Fruit fly (Drosophila melanogaster) whole organism, embryonic: ENCODE results near the gene yellow-e3.

ENCODE experiments used
- Aef1 ChIP-seq: fragments of 200-800 bp; sonication (Bioruptor generic); IDR thresholded peaks from 3 replicates; pipeline ENCODE4 v1.3.6; 2022; ENCODE audit warnings: missing biosample characterization, missing genetic modification characterization
- CG10543 ChIP-seq: fragments of 200-800 bp; sonication (Bioruptor generic); optimal IDR thresholded peaks from 3 replicates; lab custom pipeline; 2017; ENCODE audit warnings: missing biosample characterization, mild to moderate bottlenecking, missing genetic modification characterization, moderate library complexity
- CG12071 ChIP-seq: fragments of 200-800 bp; sonication (Bioruptor generic); optimal IDR thresholded peaks from 3 replicates; lab custom pipeline; 2018; ENCODE audit warnings: missing biosample characterization, mild to moderate bottlenecking, missing genetic modification characterization
- CG1233 ChIP-seq: fragments of 200-800 bp; sonication (Bioruptor generic); optimal IDR thresholded peaks from 4 replicates; lab custom pipeline; 2018; ENCODE audit warnings: missing biosample characterization, mild to moderate bottlenecking, missing genetic modification characterization
- CG13894 ChIP-seq: fragments of 200-800 bp; sonication (Bioruptor generic); optimal IDR thresholded peaks from 3 replicates; lab custom pipeline; 2018; ENCODE audit warnings: missing biosample characterization, mild to moderate bottlenecking, missing genetic modification characterization, moderate library complexity
- CG15073 ChIP-seq: fragments of 200-800 bp; sonication (Bioruptor generic); optimal IDR thresholded peaks from 2 replicates; lab custom pipeline; 2016; ENCODE audit warnings: missing biosample characterization, missing genetic modification characterization
- CG1603 ChIP-seq: fragments of 200-800 bp; sonication (Bioruptor generic); optimal IDR thresholded peaks from 2 replicates; lab custom pipeline; 2019; ENCODE audit warnings: missing biosample characterization, mild to moderate bottlenecking, missing genetic modification characterization, moderate library complexity
- CG16813 ChIP-seq: fragments of 200-800 bp; sonication (Bioruptor generic); IDR thresholded peaks from 3 replicates; pipeline ENCODE4 v1.3.6; 2022; ENCODE audit warnings: missing biosample characterization, missing genetic modification characterization; ENCODE audit not compliant: partially characterized antibody
- CG18476 ChIP-seq: fragments of 200-800 bp; sonication (Bioruptor generic); optimal IDR thresholded peaks from 2 replicates; lab custom pipeline; 2016; ENCODE audit warnings: missing biosample characterization, mild to moderate bottlenecking, missing genetic modification characterization
- CG2199 ChIP-seq: fragments of 200-800 bp; sonication (Bioruptor generic); IDR thresholded peaks from 3 replicates; pipeline ENCODE4 v1.3.6; 2022; ENCODE audit warnings: missing biosample characterization, missing genetic modification characterization
- CG2875 ChIP-seq: fragments of 200-800 bp; sonication (Bioruptor generic); optimal IDR thresholded peaks from 2 replicates; lab custom pipeline; 2017; ENCODE audit warnings: missing biosample characterization, mild to moderate bottlenecking, missing genetic modification characterization, missing genetic modification reagents
- CG2889 ChIP-seq: fragments of 200-800 bp; sonication (Bioruptor generic); IDR thresholded peaks from 3 replicates; pipeline ENCODE4 v1.3.6; 2022; ENCODE audit warnings: missing biosample characterization, missing genetic modification characterization
- CG3163 ChIP-seq: fragments of 200-800 bp; sonication (Bioruptor generic); optimal IDR thresholded peaks from 3 replicates; lab custom pipeline; 2016; ENCODE audit warnings: missing biosample characterization, missing genetic modification characterization
- CG32532 ChIP-seq: fragments of 200-800 bp; sonication (Bioruptor generic); IDR thresholded peaks from 2 replicates; pipeline ENCODE4 v1.3.6; 2022; ENCODE audit warnings: missing biosample characterization, missing genetic modification characterization
- CG3407 ChIP-seq: fragments of 200-800 bp; sonication (Bioruptor generic); optimal IDR thresholded peaks from 2 replicates; lab custom pipeline; 2018; ENCODE audit warnings: missing biosample characterization, mild to moderate bottlenecking, missing genetic modification characterization
- CG34422 ChIP-seq: fragments of 200-800 bp; sonication (Bioruptor generic); IDR thresholded peaks from 3 replicates; pipeline ENCODE4 v1.3.6; 2022; ENCODE audit warnings: missing biosample characterization, missing genetic modification characterization
- CG4282 ChIP-seq: fragments of 200-800 bp; sonication (Bioruptor generic); optimal IDR thresholded peaks from 2 replicates; lab custom pipeline; 2016; ENCODE audit warnings: missing biosample characterization, missing genetic modification characterization
- CG4707 ChIP-seq: fragments of 200-800 bp; sonication (Bioruptor generic); optimal IDR thresholded peaks from 2 replicates; lab custom pipeline; 2018; ENCODE audit warnings: missing biosample characterization, mild to moderate bottlenecking, missing genetic modification characterization, moderate library complexity
- CG6854 ChIP-seq: fragments of 200-800 bp; sonication (Bioruptor generic); optimal IDR thresholded peaks from 3 replicates; lab custom pipeline; 2017; ENCODE audit warnings: missing biosample characterization, mild to moderate bottlenecking, missing genetic modification characterization
- Chrac-16 ChIP-seq: fragments of 200-800 bp; sonication (Bioruptor generic); optimal IDR thresholded peaks from 3 replicates; lab custom pipeline; 2016; ENCODE audit warnings: missing biosample characterization, missing genetic modification characterization
- Elba2 ChIP-seq: fragments of 200-800 bp; sonication (Bioruptor generic); optimal IDR thresholded peaks from 3 replicates; lab custom pipeline; 2016; ENCODE audit warnings: missing biosample characterization, missing genetic modification characterization
- Fer2 ChIP-seq: fragments of 200-800 bp; sonication (Bioruptor generic); optimal IDR thresholded peaks from 2 replicates; lab custom pipeline; 2018; ENCODE audit warnings: missing biosample characterization, mild to moderate bottlenecking, missing genetic modification characterization, moderate library complexity
- Hey ChIP-seq: fragments of 200-800 bp; sonication (Bioruptor generic); optimal IDR thresholded peaks from 3 replicates; lab custom pipeline; 2018; ENCODE audit warnings: missing biosample characterization, mild to moderate bottlenecking, missing genetic modification characterization
- Hr51 ChIP-seq, 2 experiments: fragments of 200-800 bp; sonication (Bioruptor generic); optimal IDR thresholded peaks; 2 replicates in 1 of 2; 3 replicates in 1 of 2; lab custom pipeline; 2016 to 2018; ENCODE audit warnings: missing biosample characterization in 2 of 2, missing genetic modification characterization in 2 of 2, mild to moderate bottlenecking in 1 of 2, moderate library complexity in 1 of 2
- Nf-YA ChIP-seq: fragments of 200-800 bp; sonication (Bioruptor generic); IDR thresholded peaks from 2 replicates; pipeline ENCODE4 v1.3.6; 2022; ENCODE audit warnings: missing biosample characterization, missing genetic modification characterization
- NfI ChIP-seq: fragments of 200-800 bp; sonication (Bioruptor generic); optimal IDR thresholded peaks from 3 replicates; lab custom pipeline; 2018; ENCODE audit warnings: missing biosample characterization, mild to moderate bottlenecking, missing genetic modification characterization, moderate library complexity
- ac ChIP-seq: fragments of 200-800 bp; sonication (Bioruptor generic); optimal IDR thresholded peaks from 3 replicates; lab custom pipeline; 2017; ENCODE audit warnings: missing biosample characterization, mild to moderate bottlenecking, missing genetic modification characterization
- btn ChIP-seq: fragments of 200-800 bp; sonication (Bioruptor generic); optimal IDR thresholded peaks from 2 replicates; lab custom pipeline; 2016; ENCODE audit warnings: missing biosample characterization, missing genetic modification characterization
- cg ChIP-seq: fragments of 200-800 bp; sonication (Bioruptor generic); optimal IDR thresholded peaks from 3 replicates; lab custom pipeline; 2019; ENCODE audit warnings: missing biosample characterization, mild to moderate bottlenecking, missing genetic modification characterization, moderate library complexity
- chinmo ChIP-seq: fragments of 200-800 bp; sonication (Bioruptor generic); IDR thresholded peaks from 4 replicates; pipeline ENCODE4 v1.3.6; 2022; ENCODE audit warnings: missing biosample characterization, missing genetic modification characterization; ENCODE audit not compliant: partially characterized antibody
- dimm ChIP-seq: fragments of 200-800 bp; sonication (Bioruptor generic); IDR thresholded peaks from 2 replicates; pipeline ENCODE4 v1.3.6; 2022; ENCODE audit warnings: missing biosample characterization, missing genetic modification characterization
- dmrt99B ChIP-seq: fragments of 200-800 bp; sonication (Bioruptor generic); optimal IDR thresholded peaks from 2 replicates; lab custom pipeline; 2018; ENCODE audit warnings: missing biosample characterization, mild to moderate bottlenecking, missing genetic modification characterization, moderate library complexity
- emc ChIP-seq: fragments of 200-800 bp; sonication (Bioruptor generic); optimal IDR thresholded peaks from 2 replicates; lab custom pipeline; 2016; ENCODE audit warnings: missing biosample characterization, missing genetic modification characterization
- fd102C ChIP-seq: fragments of 200-800 bp; sonication (Bioruptor generic); optimal IDR thresholded peaks from 2 replicates; lab custom pipeline; 2018; ENCODE audit warnings: missing biosample characterization, mild to moderate bottlenecking, missing genetic modification characterization, moderate library complexity
- gro ChIP-seq: fragments of 200-800 bp; sonication (Bioruptor generic); optimal IDR thresholded peaks from 2 replicates; lab custom pipeline; 2016; ENCODE audit warnings: missing biosample characterization, missing genetic modification characterization
- hth ChIP-seq: fragments of >200 bp; optimal IDR thresholded peaks from 2 replicates; lab custom pipeline; 2017; ENCODE audit warnings: inconsistent platforms
- inv ChIP-seq: fragments of 200-800 bp; sonication (Bioruptor generic); IDR thresholded peaks from 2 replicates; pipeline ENCODE4 v1.3.6; 2022; ENCODE audit warnings: missing biosample characterization, missing genetic modification characterization; ENCODE audit not compliant: partially characterized antibody
- jing ChIP-seq: fragments of 200-800 bp; sonication (Bioruptor generic); optimal IDR thresholded peaks from 2 replicates; lab custom pipeline; 2018; ENCODE audit warnings: missing biosample characterization, mild to moderate bottlenecking, missing genetic modification characterization
- lilli ChIP-seq: fragments of 200-800 bp; sonication (Bioruptor generic); optimal IDR thresholded peaks from 3 replicates; lab custom pipeline; 2016; ENCODE audit warnings: missing biosample characterization, missing genetic modification characterization
- onecut ChIP-seq: fragments of 200-800 bp; sonication (Bioruptor generic); IDR thresholded peaks from 2 replicates; pipeline ENCODE4 v1.3.6; 2022; ENCODE audit warnings: missing biosample characterization, missing genetic modification characterization
- otp ChIP-seq: fragments of 200-800 bp; sonication (Bioruptor generic); IDR thresholded peaks from 3 replicates; pipeline ENCODE4, ENCODE4 v1.3.6; 2022; ENCODE audit warnings: missing biosample characterization, missing genetic modification characterization
- phol ChIP-seq: fragments of 200-800 bp; sonication (Bioruptor generic); optimal IDR thresholded peaks from 3 replicates; lab custom pipeline; 2018; ENCODE audit warnings: missing biosample characterization, mild to moderate bottlenecking, missing genetic modification characterization, moderate library complexity
- pita ChIP-seq: fragments of 200-800 bp; sonication (Bioruptor generic); optimal IDR thresholded peaks from 2 replicates; lab custom pipeline; 2017; ENCODE audit warnings: missing biosample characterization, mild to moderate bottlenecking, missing genetic modification characterization
- run ChIP-seq: fragments of 200-800 bp; sonication (Bioruptor generic); optimal IDR thresholded peaks from 3 replicates; lab custom pipeline; 2018; ENCODE audit warnings: missing biosample characterization, mild to moderate bottlenecking, missing genetic modification characterization
- schlank ChIP-seq: fragments of 200-800 bp; sonication (Bioruptor generic); optimal IDR thresholded peaks from 2 replicates; lab custom pipeline; 2018; ENCODE audit warnings: missing biosample characterization, mild to moderate bottlenecking, missing genetic modification characterization
- scrt ChIP-seq: fragments of 200-800 bp; sonication (Bioruptor generic); optimal IDR thresholded peaks from 2 replicates; lab custom pipeline; 2018; ENCODE audit warnings: missing biosample characterization, mild to moderate bottlenecking, missing genetic modification characterization, moderate library complexity
- sens-2 ChIP-seq: fragments of 200-800 bp; sonication (Bioruptor generic); IDR thresholded peaks from 2 replicates; pipeline ENCODE4 v1.3.6; 2022; ENCODE audit warnings: missing biosample characterization, missing genetic modification characterization
- tgo ChIP-seq: fragments of 200-800 bp; sonication (Bioruptor generic); IDR thresholded peaks from 3 replicates; pipeline ENCODE4 v1.3.6; 2022; ENCODE audit warnings: missing biosample characterization, missing genetic modification characterization
- tin ChIP-seq: fragments of 200-800 bp; sonication (Bioruptor generic); optimal IDR thresholded peaks from 3 replicates; lab custom pipeline; 2016; ENCODE audit warnings: missing biosample characterization, missing genetic modification characterization
- trem ChIP-seq: fragments of 200-800 bp; optimal IDR thresholded peaks from 3 replicates; lab custom pipeline; 2019; ENCODE audit warnings: missing biosample characterization, mild to moderate bottlenecking, missing genetic modification characterization, moderate library complexity
- vnd ChIP-seq: fragments of 200-800 bp; sonication (Bioruptor generic); IDR thresholded peaks from 3 replicates; pipeline ENCODE4 v1.3.6; 2022; ENCODE audit warnings: missing biosample characterization, missing genetic modification characterization; ENCODE audit not compliant: partially characterized antibody

The yellow-e3 gene

DNA sequence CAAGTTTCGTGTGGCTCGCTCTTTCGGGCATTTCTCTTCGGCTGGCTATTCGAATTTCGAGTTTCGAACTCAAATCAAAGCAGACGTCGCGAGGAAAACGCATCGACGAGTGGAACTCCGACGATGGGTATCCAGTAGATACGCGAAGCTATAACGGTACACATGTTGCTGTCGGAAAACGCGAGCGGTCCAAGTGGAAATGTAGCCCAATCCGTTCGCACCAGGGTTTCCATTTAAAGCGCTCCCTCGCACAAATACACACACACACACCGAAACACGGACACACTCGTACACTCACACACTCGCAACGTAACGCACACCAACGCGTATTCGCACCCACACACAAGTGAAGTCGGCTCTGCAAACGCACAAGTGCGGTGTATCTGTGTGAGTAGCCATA is 45.7 kb upstream of the yellow-e3 start, which contains the start of gene side-IV (continued):
- no peak for TF ChIP-seq Hey
- TF ChIP-seq pita (GFP tag; lab: Kevin White, UChicago) = no peak
- TF ChIP-seq CG3407 = no peak
- no peak for TF ChIP-seq CG18476 (GFP tag; lab: Kevin White, UChicago)
- no peak; the same call in 2 of the 3 replicates for TF ChIP-seq CG34422 (GFP tag; lab: Robert Waterston, UW)
- TF ChIP-seq hth (lab: Kevin White, UChicago) = no peak
- TF ChIP-seq otp (GFP tag; lab: Robert Waterston, UW) = no peak
- peak; percentile 81 for TF ChIP-seq CG2199 (GFP tag; lab: Robert Waterston, UW)
- no peak for TF ChIP-seq lilli (GFP tag; lab: Kevin White, UChicago)
- TF ChIP-seq Hr51 (GFP tag; optimal IDR thresholded peaks at IDR 0.05; lab: Kevin White, UChicago) = no peak
- TF ChIP-seq ac (GFP tag; lab: Kevin White, UChicago) = no peak
- TF ChIP-seq Fer2 (tag; lab: Kevin White, UChicago) = no peak
- no peak for TF ChIP-seq tgo
- peak; percentile 17 for TF ChIP-seq CG12071
- no peak for TF ChIP-seq NfI (GFP tag; lab: Kevin White, UChicago)
- TF ChIP-seq emc (GFP tag; lab: Kevin White, UChicago) = no peak
- no peak for TF ChIP-seq CG1603 (tag; lab: Kevin White, UChicago)
- no peak for TF ChIP-seq trem (tag; lab: Kevin White, UChicago)
- TF ChIP-seq jing = peak; percentile 17
- TF ChIP-seq dmrt99B (tag; lab: Kevin White, UChicago) = no peak
- no peak for TF ChIP-seq run (tag; lab: Kevin White, UChicago)
- TF ChIP-seq tin (GFP tag; lab: Kevin White, UChicago) = no peak
- no peak for TF ChIP-seq Chrac-16 (GFP tag; lab: Kevin White, UChicago)
- no peak for TF ChIP-seq phol (tag; lab: Kevin White, UChicago)
- no peak for TF ChIP-seq gro (GFP tag; lab: Kevin White, UChicago)
- TF ChIP-seq CG32532 = 0 out of 2 replicates have a peak, but pooled peaks have one; percentile 33
- TF ChIP-seq CG1233 (GFP tag; lab: Kevin White, UChicago) = no peak
- peak; percentile 47 for TF ChIP-seq CG13894 (tag; lab: Kevin White, UChicago)
- no peak for TF ChIP-seq CG4282 (GFP tag; lab: Kevin White, UChicago)
- TF ChIP-seq vnd (GFP tag; lab: Robert Waterston, UW) = no peak
- peak; percentile 34 for TF ChIP-seq CG10543 (GFP tag; lab: Kevin White, UChicago)
- TF ChIP-seq CG6854 = no peak
- TF ChIP-seq CG16813 (GFP tag; lab: Robert Waterston, UW) = no peak
- TF ChIP-seq cg (GFP tag; lab: Kevin White, UChicago) = peak; percentile 80
- 0 out of 2 replicates have a peak, but pooled peaks have one; percentile 12 for TF ChIP-seq sens-2
- peak; percentile 22; the same call in 1 of the 2 replicates for TF ChIP-seq onecut (GFP tag; lab: Robert Waterston, UW)
- TF ChIP-seq Aef1 (GFP tag; lab: Robert Waterston, UW) = no peak
- no peak for TF ChIP-seq CG2875 (GFP tag; lab: Kevin White, UChicago)
- TF ChIP-seq CG4707 = no peak
- TF ChIP-seq schlank (tag; lab: Kevin White, UChicago) = no peak
- no peak for TF ChIP-seq chinmo (GFP tag; lab: Robert Waterston, UW)
- TF ChIP-seq inv (GFP tag; lab: Robert Waterston, UW) = no peak
- TF ChIP-seq scrt (GFP tag; lab: Kevin White, UChicago) = peak; percentile 24
- TF ChIP-seq Nf-YA (GFP tag; lab: Robert Waterston, UW) = no peak
- no peak for TF ChIP-seq Elba2 (GFP tag; lab: Kevin White, UChicago)
- no peak for TF ChIP-seq btn (GFP tag; lab: Kevin White, UChicago)
- TF ChIP-seq dimm (GFP tag; lab: Robert Waterston, UW) = no peak
- no peak for TF ChIP-seq CG2889 (GFP tag; lab: Robert Waterston, UW)
- TF ChIP-seq fd102C (GFP tag; lab: Kevin White, UChicago) = no peak
- TF ChIP-seq CG15073 (GFP tag; lab: Kevin White, UChicago) = no peak
- TF ChIP-seq CG3163 = peak; percentile 90
